Worm (Caenorhabditis elegans): ENCODE measurements around the gene mlc-4.

DNA sequence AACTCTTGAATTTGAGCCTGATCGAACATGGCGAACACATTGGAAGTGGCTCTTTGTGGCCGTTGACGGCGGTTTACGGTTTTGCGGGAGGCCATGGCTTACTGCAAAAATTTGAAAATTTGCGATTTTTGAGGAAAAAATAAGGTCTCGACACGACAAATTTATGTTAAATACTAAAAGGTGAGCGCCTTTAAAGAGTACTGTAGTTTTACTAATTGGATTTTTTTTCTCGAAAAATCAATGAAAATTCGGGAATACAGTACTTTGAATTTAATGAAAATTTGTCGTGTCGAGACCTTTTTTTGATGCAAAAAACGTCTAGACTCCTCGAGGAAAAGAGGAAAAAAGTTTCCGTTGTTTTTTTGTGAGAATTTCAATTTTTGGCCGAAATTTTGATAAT is at the start of gene mlc-4:
- TF ChIP-seq ama-1 (optimal IDR thresholded peaks at IDR 0.05) (no peak), ceh-13 (GFP tag; optimal IDR thresholded peaks at IDR 0.05) (no peak), tra-4 (tag; optimal IDR thresholded peaks at IDR 0.05) (no peak), hnd-1 (tag; optimal IDR thresholded peaks at IDR 0.05) (no peak), tbx-11 (GFP tag; IDR thresholded peaks at IDR 0.05) (no peak), ceh-36 (tag; optimal IDR thresholded peaks at IDR 0.05) (no peak), flt-1 (GFP tag; IDR thresholded peaks at IDR 0.05) (no peak), hmbx-1 (tag; optimal IDR thresholded peaks at IDR 0.05) (no peak), B0310.2 (tag; optimal IDR thresholded peaks at IDR 0.05) (no peak), pes-1 (GFP tag; IDR thresholded peaks at IDR 0.05) (no peak), aly-1 (tag; optimal IDR thresholded peaks at IDR 0.05) (no peak), F13C5.2 (tag; optimal IDR thresholded peaks at IDR 0.05) (no peak), sea-1 (GFP tag; conservative IDR thresholded peaks at IDR 0.05) (no peak), tbx-37 (GFP tag; conservative IDR thresholded peaks at IDR 0.05) (no peak)

Measured in whole organism, early embryonic.